Worm (Caenorhabditis elegans) whole organism, young adult: ENCODE data around the gene K03H9.3.
A peak's percentile ranks its signal among the peaks of the same experiment; 100 is the strongest.

Experiments used
- B0019.2 ChIP-seq: fragments of 200-800 bp; sonication (Bioruptor generic); conservative IDR thresholded peaks from 2 replicates; pipeline ENCODE4 v1.3.6; 2022; ENCODE audit warnings: missing genetic modification reagents, missing genetic modification characterization, missing compliant biosample characterization
- B0336.3 ChIP-seq: fragments of 200-800 bp; sonication (Bioruptor generic); IDR thresholded peaks from 2 replicates; pipeline ENCODE4 v1.3.6; 2022; ENCODE audit warnings: missing genetic modification characterization, missing compliant biosample characterization
- F23B12.7 ChIP-seq: sonication (generic microtip); optimal IDR thresholded peaks from 2 replicates; lab custom pipeline; 2017; ENCODE audit warnings: missing genetic modification characterization, mild to moderate bottlenecking, missing compliant biosample characterization, antibody characterized with exemption, moderate library complexity; ENCODE audit not compliant: insufficient read depth
- F33H1.4 ChIP-seq: fragments of 200-800 bp; sonication (Bioruptor generic); IDR thresholded peaks from 2 replicates; pipeline ENCODE4 v1.3.6; 2022; ENCODE audit warnings: missing genetic modification reagents, missing genetic modification characterization, missing compliant biosample characterization
- F39B2.1 ChIP-seq: fragments of 200-800 bp; sonication (Bioruptor generic); IDR thresholded peaks from 2 replicates; pipeline ENCODE4 v1.3.6; 2022; ENCODE audit warnings: missing genetic modification reagents, missing genetic modification characterization, missing compliant biosample characterization
- F49E8.2 ChIP-seq: sonication (generic microtip); optimal IDR thresholded peaks from 3 replicates; lab custom pipeline; 2017; ENCODE audit warnings: missing genetic modification characterization, mild to moderate bottlenecking, missing compliant biosample characterization, antibody characterized with exemption, moderate library complexity; ENCODE audit not compliant: insufficient read depth
- F52B5.7 ChIP-seq: sonication (generic microtip); optimal IDR thresholded peaks from 2 replicates; lab custom pipeline; 2016; ENCODE audit warnings: mild to moderate bottlenecking, missing genetic modification characterization, missing compliant biosample characterization
- F57A8.1 ChIP-seq: fragments of 200-800 bp; sonication (Bioruptor generic); optimal IDR thresholded peaks from 2 replicates; lab custom pipeline; 2018; ENCODE audit warnings: mild to moderate bottlenecking, missing genetic modification characterization, moderate library complexity, missing compliant biosample characterization
- F57C9.4 ChIP-seq: sonication (generic microtip); optimal IDR thresholded peaks from 2 replicates; lab custom pipeline; 2017; ENCODE audit warnings: mild to moderate bottlenecking, missing genetic modification characterization, missing compliant biosample characterization
- Y67H2A.10 ChIP-seq: fragments of 200-800 bp; sonication (Bioruptor generic); conservative IDR thresholded peaks from 2 replicates; pipeline ENCODE4 v1.3.6; 2022; ENCODE audit warnings: missing genetic modification reagents, missing genetic modification characterization, missing compliant biosample characterization
- Y79H2A.3 ChIP-seq: fragments of 200-800 bp; sonication (Bioruptor generic); conservative IDR thresholded peaks from 2 replicates; pipeline ENCODE4 v1.3.6; 2022; ENCODE audit warnings: missing genetic modification reagents, missing genetic modification characterization, missing compliant biosample characterization
- athp-1 ChIP-seq: sonication (generic microtip); optimal IDR thresholded peaks from 2 replicates; lab custom pipeline; 2017; ENCODE audit warnings: mild to moderate bottlenecking, missing genetic modification characterization, missing compliant biosample characterization
- attf-6 ChIP-seq: fragments of 200-800 bp; sonication (Bioruptor generic); IDR thresholded peaks from 2 replicates; pipeline ENCODE4 v1.3.6; 2022; ENCODE audit warnings: missing genetic modification reagents, missing genetic modification characterization, missing compliant biosample characterization
- cebp-1 ChIP-seq, 2 experiments: fragments of 200-800 bp in 1 of 2; sonication (Bioruptor generic) in 1 of 2; sonication (generic microtip) in 1 of 2; IDR thresholded peaks in 1 of 2; optimal IDR thresholded peaks in 1 of 2; 2 replicates each; pipeline versions ENCODE4 v1.3.6 to Lab custom; 2017 to 2022; ENCODE audit warnings: missing compliant biosample characterization in 2 of 2, missing genetic modification characterization in 2 of 2, mild to moderate bottlenecking in 1 of 2, missing genetic modification reagents in 1 of 2, moderate library complexity in 1 of 2
- ceh-27 ChIP-seq: fragments of 200-800 bp; sonication (Bioruptor generic); optimal IDR thresholded peaks from 2 replicates; lab custom pipeline; 2018; ENCODE audit warnings: mild to moderate bottlenecking, missing genetic modification characterization, moderate library complexity, missing compliant biosample characterization
- ceh-79 ChIP-seq: sonication (generic microtip); optimal IDR thresholded peaks from 2 replicates; lab custom pipeline; 2017; ENCODE audit warnings: mild to moderate bottlenecking, missing genetic modification characterization, missing compliant biosample characterization
- ceh-91 ChIP-seq: fragments of 200-800 bp; sonication (Bioruptor generic); IDR thresholded peaks from 2 replicates; pipeline ENCODE4 v1.3.6; 2022; ENCODE audit warnings: missing genetic modification reagents, missing genetic modification characterization, missing compliant biosample characterization
- die-1 ChIP-seq: sonication (generic microtip); optimal IDR thresholded peaks from 2 replicates; lab custom pipeline; 2016; ENCODE audit warnings: missing genotype, mild to moderate bottlenecking, missing genetic modification characterization, missing compliant biosample characterization
- efl-1 ChIP-seq: fragments of 150-350 bp; optimal IDR thresholded peaks from 2 replicates; lab custom pipeline; 2014; ENCODE audit warnings: missing biosample characterization, missing genetic modification reagents, missing genetic modification characterization
- ekl-4 ChIP-seq: fragments of 200-800 bp; sonication (Bioruptor generic); IDR thresholded peaks from 2 replicates; pipeline ENCODE4 v1.3.6; 2022; ENCODE audit warnings: missing genetic modification reagents, missing genetic modification characterization, missing compliant biosample characterization
- hrde-1 ChIP-seq: sonication (generic microtip); optimal IDR thresholded peaks from 2 replicates; lab custom pipeline; 2016; ENCODE audit warnings: missing genetic modification characterization, mild to moderate bottlenecking, missing compliant biosample characterization, moderate library complexity, missing genotype, missing genetic modification reagents, borderline replicate concordance
- lag-1 ChIP-seq: fragments of 200-800 bp; sonication (Bioruptor generic); IDR thresholded peaks from 2 replicates; pipeline ENCODE4 v1.3.6; 2022; ENCODE audit warnings: missing genetic modification reagents, missing genetic modification characterization, missing compliant biosample characterization
- lsy-27 ChIP-seq: sonication (generic microtip); optimal IDR thresholded peaks from 2 replicates; lab custom pipeline; 2017; ENCODE audit warnings: missing genetic modification characterization, mild to moderate bottlenecking, missing compliant biosample characterization, antibody characterized with exemption, missing genotype, borderline replicate concordance; ENCODE audit not compliant: insufficient read depth
- mes-4 ChIP-seq: sonication (generic microtip); optimal IDR thresholded peaks from 2 replicates; lab custom pipeline; 2016; ENCODE audit warnings: missing genotype, missing genetic modification characterization, missing compliant biosample characterization
- nhr-179 ChIP-seq: sonication (generic microtip); optimal IDR thresholded peaks from 2 replicates; lab custom pipeline; 2016; ENCODE audit warnings: mild to moderate bottlenecking, missing genetic modification characterization, missing compliant biosample characterization
- rpc-1 ChIP-seq, 2 experiments: fragments of 150-350 bp in 1 of 2; sonication (generic microtip) in 1 of 2; optimal IDR thresholded peaks; 2 replicates each; lab custom pipeline; 2014 to 2018; ENCODE audit warnings: missing biosample characterization in 1 of 2, missing genetic modification characterization in 1 of 2, missing genetic modification reagents in 1 of 2, missing genotype in 1 of 2
- sea-2 ChIP-seq: fragments of 200-800 bp; sonication (Bioruptor generic); IDR thresholded peaks from 2 replicates; pipeline ENCODE4 v1.3.6; 2022; ENCODE audit warnings: missing genetic modification characterization, missing compliant biosample characterization
- snpc-1.1 ChIP-seq: sonication (generic microtip); optimal IDR thresholded peaks from 2 replicates; lab custom pipeline; 2017; ENCODE audit warnings: missing genetic modification characterization, mild to moderate bottlenecking, missing compliant biosample characterization, antibody characterized with exemption, moderate library complexity, missing genotype, missing genetic modification reagents; ENCODE audit not compliant: insufficient read depth
- snpc-1.3 ChIP-seq: sonication (generic microtip); optimal IDR thresholded peaks from 2 replicates; lab custom pipeline; 2017; ENCODE audit warnings: missing genetic modification characterization, mild to moderate bottlenecking, missing compliant biosample characterization, antibody characterized with exemption, moderate library complexity, missing genotype, missing genetic modification reagents; ENCODE audit not compliant: insufficient read depth
- sptf-2 ChIP-seq: fragments of 200-800 bp; sonication (Bioruptor generic); optimal IDR thresholded peaks from 2 replicates; lab custom pipeline; 2018; ENCODE audit warnings: mild to moderate bottlenecking, missing genetic modification characterization, missing compliant biosample characterization
- tbx-9 ChIP-seq: sonication (generic microtip); optimal IDR thresholded peaks from 2 replicates; lab custom pipeline; 2016; ENCODE audit warnings: borderline replicate concordance, missing genetic modification characterization, inconsistent platforms, missing compliant biosample characterization
- zfh-2 ChIP-seq: fragments of 200-800 bp; sonication (Bioruptor generic); conservative IDR thresholded peaks from 2 replicates; pipeline ENCODE4 v1.3.6; 2022; ENCODE audit warnings: missing genetic modification reagents, missing genetic modification characterization, missing compliant biosample characterization
- ztf-22 ChIP-seq: fragments of 200-800 bp; sonication (Bioruptor generic); optimal IDR thresholded peaks from 2 replicates; lab custom pipeline; 2018; ENCODE audit warnings: mild to moderate bottlenecking, missing genetic modification characterization, moderate library complexity, missing compliant biosample characterization

K03H9.3 gene

ce11 chrII:6383183-6383695 is 39.7 kb upstream of the K03H9.3 start, which contains the start of gene F58F12.1 (continued):
- TF ChIP-seq Y67H2A.10 (GFP tag; lab: Robert Waterston, UW), result 0 out of 2 replicates have a peak, but pooled peaks have one; percentile 25
- TF ChIP-seq ceh-79, result no peak
- no peak for TF ChIP-seq mes-4 (tag; lab: Kevin White, UChicago)
- TF ChIP-seq F39B2.1, result no peak
- TF ChIP-seq tbx-9 (tag; lab: Kevin White, UChicago), result no peak
- TF ChIP-seq F49E8.2 (tag; lab: Kevin White, UChicago), result no peak
- TF ChIP-seq F33H1.4 (GFP tag; lab: Robert Waterston, UW), result peak; percentile 15; the same call in 1 of the 2 replicates
- TF ChIP-seq snpc-1.3 (tag; lab: Kevin White, UChicago), result no peak
- no peak for TF ChIP-seq sea-2 (GFP tag; lab: Robert Waterston, UW)
- TF ChIP-seq cebp-1 (GFP tag; IDR thresholded peaks at IDR 0.05; lab: Robert Waterston, UW), result no peak
- TF ChIP-seq cebp-1 (tag; optimal IDR thresholded peaks at IDR 0.05; lab: Kevin White, UChicago), result peak; percentile 10
- TF ChIP-seq B0019.2 (GFP tag; lab: Robert Waterston, UW), result no peak
- peak; percentile 53 for TF ChIP-seq ceh-27 (GFP tag; lab: Kevin White, UChicago)
- TF ChIP-seq lsy-27, result no peak
- peak; percentile 13 for TF ChIP-seq efl-1 (GFP tag; lab: Kevin White, UChicago)
- no peak for TF ChIP-seq athp-1 (tag; lab: Kevin White, UChicago)
- no peak for TF ChIP-seq F57A8.1
- no peak for TF ChIP-seq F52B5.7 (tag; lab: Kevin White, UChicago)
- no peak for TF ChIP-seq attf-6
- no peak for TF ChIP-seq ekl-4 (GFP tag; lab: Robert Waterston, UW)
- TF ChIP-seq zfh-2, result no peak

- TF ChIP-seq sptf-2 (GFP tag; lab: Kevin White, UChicago), result no peak
- no peak for TF ChIP-seq attf-6
- no peak for TF ChIP-seq Y79H2A.3 (GFP tag; lab: Robert Waterston, UW)
- TF ChIP-seq F23B12.7 (tag; lab: Kevin White, UChicago), result no peak
- TF ChIP-seq, all 124 proteins: peak for 0
Measured at ce11 chrII:6386467-6386866, 36.4 kb upstream of the K03H9.3 start, which contains the start of gene F58F12.4. F58F12.4 (plus strand) TSS chrII:6386767.

DNA sequence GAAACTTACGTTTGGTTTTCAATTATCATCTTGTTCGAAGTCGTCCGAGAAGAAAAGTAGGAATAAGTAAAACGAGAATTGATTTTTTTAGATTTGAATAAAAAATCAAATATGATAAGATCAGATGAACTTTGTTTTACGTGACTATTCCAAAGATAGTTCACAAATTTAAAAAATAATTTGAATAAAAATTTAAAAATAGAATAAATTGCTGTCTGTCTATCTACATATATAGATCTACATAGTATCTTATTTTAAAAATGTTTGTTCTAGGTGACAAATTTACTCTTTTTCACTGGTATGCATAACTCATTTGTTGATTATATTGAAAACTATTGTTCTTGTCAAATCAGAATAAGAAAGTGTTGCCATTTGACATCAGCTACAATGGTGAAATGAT is 35.0 kb upstream of the K03H9.3 start, which contains the start of gene F58F12.2:
Gene F58F12.2 (minus strand): TSS at position 101 of the 400 bp plus-strand sequence.
- TF ChIP-seq rpc-1 (optimal IDR thresholded peaks at IDR 0.05; lab: Kevin White, UChicago) (no peak), rpc-1 (tag; optimal IDR thresholded peaks at IDR 0.05; lab: Kevin White, UChicago) (no peak), hrde-1 (tag; lab: Kevin White, UChicago) (no peak), F57C9.4 (tag; lab: Kevin White, UChicago) (no peak), die-1 (tag; lab: Kevin White, UChicago) (no peak), snpc-1.1 (tag; lab: Kevin White, UChicago) (no peak), lag-1 (GFP tag; lab: Robert Waterston, UW) (no peak), ztf-22 (GFP tag; lab: Kevin White, UChicago) (no peak), B0336.3 (GFP tag; lab: Robert Waterston, UW) (no peak), ceh-91 (GFP tag; lab: Robert Waterston, UW) (no peak), ekl-4 (GFP tag; lab: Robert Waterston, UW) (no peak), nhr-179 (tag; lab: Kevin White, UChicago) (no peak)
